Fruit fly (Drosophila melanogaster) S2 (cell line): ENCODE measurements around the gene tHMG1.
A peak's percentile ranks its signal among the peaks of the same experiment; 100 is the strongest.

ENCODE experiments used
- CG8478 ChIP-seq: fragments of >200 bp; optimal IDR thresholded peaks from 2 replicates; lab custom pipeline; 2018
- CTCF ChIP-seq, 2 experiments: fragments of >200 bp; optimal IDR thresholded peaks; 2 replicates each; lab custom pipeline; 2018

dm6 chr3R:22461673-22462585 lies 29.7 kb upstream of the tHMG1 start, which contains the start of the genes Rpn7 and AP-2mu:
- peak in 1 of 2 experiments; percentile 3 for TF ChIP-seq CTCF (optimal IDR thresholded peaks at IDR 0.05; lab: Kevin White, UChicago)
- no peak for TF ChIP-seq CG8478 (lab: Kevin White, UChicago)
